Worm (Caenorhabditis elegans) whole organism, mixed stage, embryonic: ENCODE measurements around the gene drn-1.

ENCODE experiments used
- ces-1 ChIP-seq: fragments of 150-350 bp; optimal IDR thresholded peaks from 2 replicates; lab custom pipeline; 2014; ENCODE audit warnings: missing biosample characterization, missing genetic modification reagents, missing genetic modification characterization
- flh-1 ChIP-seq: fragments of 200-800 bp; sonication (Bioruptor generic); optimal IDR thresholded peaks from 2 replicates; lab custom pipeline; 2018; ENCODE audit warnings: mild to moderate bottlenecking, missing genetic modification characterization, moderate library complexity, missing compliant biosample characterization
- ham-2 ChIP-seq: fragments of 200-800 bp; sonication (Bioruptor generic); optimal IDR thresholded peaks from 2 replicates; lab custom pipeline; 2018; ENCODE audit warnings: mild to moderate bottlenecking, missing genetic modification characterization, missing compliant biosample characterization
- lin-13 ChIP-seq: fragments of 150-350 bp; optimal IDR thresholded peaks from 2 replicates; lab custom pipeline; 2014; ENCODE audit warnings: missing biosample characterization, missing genetic modification characterization
- lsy-2 ChIP-seq: fragments of 150-350 bp; optimal IDR thresholded peaks from 2 replicates; lab custom pipeline; 2014; ENCODE audit warnings: missing biosample characterization, missing genetic modification characterization
- nhr-2 ChIP-seq: fragments of 150-350 bp; optimal IDR thresholded peaks from 2 replicates; lab custom pipeline; 2014; ENCODE audit warnings: missing biosample characterization, missing genetic modification characterization
- nhr-237 ChIP-seq: fragments of 150-350 bp; optimal IDR thresholded peaks from 2 replicates; lab custom pipeline; 2014; ENCODE audit warnings: missing biosample characterization, missing genetic modification characterization
- pha-4 ChIP-seq: fragments of 150-350 bp; optimal IDR thresholded peaks from 2 replicates; lab custom pipeline; 2018; ENCODE audit warnings: missing biosample characterization, missing genetic modification reagents, missing genetic modification characterization
- snpc-4 ChIP-seq: fragments of 150-350 bp; optimal IDR thresholded peaks from 2 replicates; lab custom pipeline; 2014; ENCODE audit warnings: missing biosample characterization, missing genetic modification characterization
- unc-120 ChIP-seq: sonication (generic microtip); optimal IDR thresholded peaks from 2 replicates; lab custom pipeline; 2017; ENCODE audit warnings: missing genetic modification characterization, missing compliant biosample characterization; ENCODE audit not compliant: poor library complexity, severe bottlenecking
- ztf-11 ChIP-seq: fragments of 150-350 bp; optimal IDR thresholded peaks from 2 replicates; lab custom pipeline; 2014; ENCODE audit warnings: missing biosample characterization, missing genetic modification characterization

DNA sequence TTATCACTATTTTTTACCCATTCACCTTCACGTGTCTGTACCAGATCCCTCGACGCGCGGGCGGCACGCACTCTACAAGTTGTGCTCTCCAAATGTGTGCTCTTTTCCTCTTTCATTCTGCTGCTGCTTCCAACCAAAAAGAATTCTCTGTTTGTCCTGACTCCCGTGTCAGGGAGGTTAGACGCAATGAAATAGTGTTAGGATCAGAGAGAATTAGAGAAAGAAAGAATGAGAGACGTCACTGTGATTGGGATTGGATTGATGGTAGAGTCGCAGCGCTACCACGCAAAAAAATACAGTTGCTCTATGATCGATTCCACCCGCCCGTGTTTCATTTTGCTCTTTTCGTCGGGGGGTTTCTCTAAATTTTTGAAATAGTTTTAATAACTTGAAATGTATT, 19.4 kb upstream of the drn-1 start:
- TF ChIP-seq lsy-2 (tag; lab: Kevin White, UChicago) (no peak), snpc-4 (no peak), lin-13 (no peak), pha-4 (no peak), ces-1 (GFP tag; lab: Kevin White, UChicago) (no peak), nhr-237 (tag; lab: Kevin White, UChicago) (no peak), nhr-2 (tag; lab: Kevin White, UChicago) (no peak), ztf-11 (tag; lab: Kevin White, UChicago) (no peak), flh-1 (GFP tag; lab: Kevin White, UChicago) (no peak), unc-120 (tag; lab: Kevin White, UChicago) (no peak), ham-2 (GFP tag; lab: Kevin White, UChicago) (no peak)
